Worm (Caenorhabditis elegans) whole organism, late embryonic: ENCODE measurements around the gene Y38H8A.7.

Experiments used
- C38D4.7 ChIP-seq: fragments of 200-800 bp; sonication (Bioruptor generic); optimal IDR thresholded peaks from 2 replicates; lab custom pipeline; 2018; ENCODE audit warnings: mild to moderate bottlenecking, missing genetic modification characterization, moderate library complexity, missing compliant biosample characterization
- ceh-24 ChIP-seq: sonication (generic microtip); optimal IDR thresholded peaks from 2 replicates; lab custom pipeline; 2016; ENCODE audit warnings: mild to moderate bottlenecking, missing genetic modification characterization, missing compliant biosample characterization
- ceh-31 ChIP-seq: sonication (generic microtip); optimal IDR thresholded peaks from 2 replicates; lab custom pipeline; 2016; ENCODE audit warnings: missing genetic modification characterization, missing compliant biosample characterization
- pha-4 ChIP-seq: fragments of 150-350 bp; optimal IDR thresholded peaks from 2 replicates; lab custom pipeline; 2018; ENCODE audit warnings: missing biosample characterization, missing genetic modification reagents, missing genetic modification characterization

ce11 chrIV:13453509-13453908 lies 1.8 kb upstream of the Y38H8A.7 start:
- TF ChIP-seq C38D4.7 (GFP tag; lab: Kevin White, UChicago): no peak
- no peak for TF ChIP-seq ceh-31 (tag; lab: Kevin White, UChicago)
- no peak for TF ChIP-seq ceh-24
- no peak for TF ChIP-seq pha-4 (tag; lab: Kevin White, UChicago)
